Fruit fly (Drosophila melanogaster) whole organism, embryonic: ENCODE measurements around the gene CG7970.

Source experiments
- B-H1 ChIP-seq: fragments of 200-800 bp; sonication (Bioruptor generic); IDR thresholded peaks from 3 replicates; pipeline ENCODE4 v1.3.6; 2022; ENCODE audit warnings: missing biosample characterization, missing genetic modification characterization
- CG11696 ChIP-seq: fragments of 200-800 bp; sonication (Bioruptor generic); IDR thresholded peaks from 2 replicates; pipeline ENCODE4 v1.3.6; 2022; ENCODE audit warnings: missing biosample characterization, missing genetic modification characterization
- CG12219 ChIP-seq: fragments of 200-800 bp; sonication (Bioruptor generic); optimal IDR thresholded peaks from 3 replicates; lab custom pipeline; 2018; ENCODE audit warnings: missing biosample characterization, mild to moderate bottlenecking, missing genetic modification characterization
- CG17361 ChIP-seq: fragments of 200-800 bp; sonication (Bioruptor generic); IDR thresholded peaks from 3 replicates; pipeline ENCODE4 v1.3.6; 2022; ENCODE audit warnings: missing biosample characterization, missing genetic modification characterization
- CG18764 ChIP-seq: fragments of 200-800 bp; sonication (Bioruptor generic); optimal IDR thresholded peaks from 3 replicates; lab custom pipeline; 2016; ENCODE audit warnings: missing biosample characterization, missing genetic modification characterization
- CG2889 ChIP-seq: fragments of 200-800 bp; sonication (Bioruptor generic); IDR thresholded peaks from 3 replicates; pipeline ENCODE4 v1.3.6; 2022; ENCODE audit warnings: missing biosample characterization, missing genetic modification characterization
- CG30403 ChIP-seq: fragments of 200-800 bp; sonication (Bioruptor generic); optimal IDR thresholded peaks from 3 replicates; lab custom pipeline; 2016; ENCODE audit warnings: missing biosample characterization, missing genetic modification characterization
- CG32772 ChIP-seq: fragments of 200-800 bp; sonication (Bioruptor generic); IDR thresholded peaks from 2 replicates; pipeline ENCODE4 v1.3.6; 2022; ENCODE audit warnings: missing biosample characterization, missing genetic modification characterization
- CG33557 ChIP-seq: fragments of 200-800 bp; sonication (Bioruptor generic); optimal IDR thresholded peaks from 2 replicates; lab custom pipeline; 2019; ENCODE audit warnings: missing biosample characterization, mild to moderate bottlenecking, missing genetic modification characterization, moderate library complexity
- CG34422 ChIP-seq: fragments of 200-800 bp; sonication (Bioruptor generic); IDR thresholded peaks from 3 replicates; pipeline ENCODE4 v1.3.6; 2022; ENCODE audit warnings: missing biosample characterization, missing genetic modification characterization
- CG3995 ChIP-seq: fragments of 200-800 bp; sonication (Bioruptor generic); optimal IDR thresholded peaks from 3 replicates; lab custom pipeline; 2016; ENCODE audit warnings: missing biosample characterization, missing genetic modification characterization
- CG4707 ChIP-seq: fragments of 200-800 bp; sonication (Bioruptor generic); optimal IDR thresholded peaks from 2 replicates; lab custom pipeline; 2018; ENCODE audit warnings: missing biosample characterization, mild to moderate bottlenecking, missing genetic modification characterization, moderate library complexity
- CG5245 ChIP-seq: fragments of 200-800 bp; sonication (Bioruptor generic); optimal IDR thresholded peaks from 3 replicates; lab custom pipeline; 2016; ENCODE audit warnings: missing biosample characterization, missing genetic modification characterization
- CG6254 ChIP-seq: fragments of 200-800 bp; sonication (Bioruptor generic); optimal IDR thresholded peaks from 3 replicates; lab custom pipeline; 2017; ENCODE audit warnings: mild to moderate bottlenecking, missing biosample characterization, missing genetic modification reagents, missing genetic modification characterization
- CG7963 ChIP-seq: fragments of 200-800 bp; sonication (Bioruptor generic); IDR thresholded peaks from 3 replicates; pipeline ENCODE4 v1.3.6; 2022; ENCODE audit warnings: missing biosample characterization, missing genetic modification characterization; ENCODE audit not compliant: partially characterized antibody
- CG8359 ChIP-seq: fragments of 200-800 bp; sonication (Bioruptor generic); optimal IDR thresholded peaks from 2 replicates; lab custom pipeline; 2017; ENCODE audit warnings: missing biosample characterization, mild to moderate bottlenecking, missing genetic modification characterization, borderline replicate concordance
- CG8388 ChIP-seq: fragments of 200-800 bp; sonication (Bioruptor generic); optimal IDR thresholded peaks from 2 replicates; lab custom pipeline; 2019; ENCODE audit warnings: missing biosample characterization, mild to moderate bottlenecking, missing genetic modification characterization, moderate library complexity
- CG8765 ChIP-seq: fragments of 200-800 bp; sonication (Bioruptor generic); IDR thresholded peaks from 2 replicates; pipeline ENCODE4 v1.3.6; 2022; ENCODE audit warnings: missing biosample characterization, missing genetic modification characterization
- Camta ChIP-seq: fragments of 200-800 bp; sonication (Bioruptor generic); optimal IDR thresholded peaks from 2 replicates; lab custom pipeline; 2016; ENCODE audit warnings: missing biosample characterization, missing genetic modification characterization
- CkIIα-i1 ChIP-seq: fragments of 200-800 bp; sonication (Bioruptor generic); IDR thresholded peaks from 2 replicates; pipeline ENCODE4 v1.3.6; 2022; ENCODE audit warnings: missing biosample characterization, missing genetic modification characterization
- CoRest ChIP-seq: fragments of 200-800 bp; sonication (Bioruptor generic); optimal IDR thresholded peaks from 3 replicates; lab custom pipeline; 2018; ENCODE audit warnings: missing biosample characterization, mild to moderate bottlenecking, missing genetic modification characterization, moderate library complexity
- Dbx ChIP-seq: fragments of 200-800 bp; sonication (Bioruptor generic); IDR thresholded peaks from 3 replicates; pipeline ENCODE4 v1.3.6; 2022; ENCODE audit warnings: missing biosample characterization, missing genetic modification characterization
- Deaf1 ChIP-seq: fragments of 200-800 bp; optimal IDR thresholded peaks from 3 replicates; lab custom pipeline; 2019; ENCODE audit warnings: missing biosample characterization, mild to moderate bottlenecking, missing genetic modification characterization, moderate library complexity
- Dp ChIP-seq: fragments of 200-800 bp; sonication (Bioruptor generic); optimal IDR thresholded peaks from 2 replicates; lab custom pipeline; 2018; ENCODE audit warnings: missing biosample characterization, mild to moderate bottlenecking, missing genetic modification characterization, moderate library complexity
- E2f1 ChIP-seq: fragments of 200-800 bp; sonication (Bioruptor generic); IDR thresholded peaks from 2 replicates; pipeline ENCODE4 v1.3.6; 2022; ENCODE audit warnings: missing biosample characterization, missing genetic modification characterization
- Elba2 ChIP-seq: fragments of 200-800 bp; sonication (Bioruptor generic); optimal IDR thresholded peaks from 3 replicates; lab custom pipeline; 2016; ENCODE audit warnings: missing biosample characterization, missing genetic modification characterization
- HLH3B ChIP-seq: fragments of 200-800 bp; sonication (Bioruptor generic); IDR thresholded peaks from 2 replicates; pipeline ENCODE4 v1.3.6; 2022; ENCODE audit warnings: missing biosample characterization, missing genetic modification characterization
- HLH54F ChIP-seq: fragments of 200-800 bp; sonication (Bioruptor generic); optimal IDR thresholded peaks from 3 replicates; lab custom pipeline; 2016; ENCODE audit warnings: missing biosample characterization, missing genetic modification characterization
- Hr39 ChIP-seq: fragments of >200 bp; optimal IDR thresholded peaks from 2 replicates; lab custom pipeline; 2017
- Hr78 ChIP-seq, 2 experiments: fragments of 200-800 bp in 1 of 2; fragments of >200 bp in 1 of 2; sonication (Bioruptor generic) in 1 of 2; optimal IDR thresholded peaks; 2 replicates each; lab custom pipeline; 2017 to 2019; ENCODE audit warnings: missing biosample characterization in 2 of 2, missing genetic modification characterization in 2 of 2, mild to moderate bottlenecking in 1 of 2, moderate library complexity in 1 of 2
- Oli ChIP-seq: fragments of 200-800 bp; sonication (Bioruptor generic); optimal IDR thresholded peaks from 2 replicates; lab custom pipeline; 2018; ENCODE audit warnings: missing biosample characterization, mild to moderate bottlenecking, missing genetic modification characterization, moderate library complexity
- Rfx ChIP-seq: fragments of 200-800 bp; sonication (Bioruptor generic); IDR thresholded peaks from 2 replicates; pipeline ENCODE4 v1.3.6; 2022; ENCODE audit warnings: missing biosample characterization, missing genetic modification characterization
- Sox100B ChIP-seq: fragments of 200-800 bp; sonication (Bioruptor generic); optimal IDR thresholded peaks from 3 replicates; lab custom pipeline; 2018; ENCODE audit warnings: missing biosample characterization, mild to moderate bottlenecking, missing genetic modification characterization
- abd-A ChIP-seq: fragments of 200-800 bp; sonication (Bioruptor generic); optimal IDR thresholded peaks from 3 replicates; lab custom pipeline; 2019; ENCODE audit warnings: missing biosample characterization, mild to moderate bottlenecking, missing genetic modification characterization, moderate library complexity
- crol ChIP-seq: fragments of 200-800 bp; sonication (Bioruptor generic); IDR thresholded peaks from 2 replicates; pipeline ENCODE4 v1.3.6; 2022; ENCODE audit warnings: missing biosample characterization, missing genetic modification characterization
- crp ChIP-seq, 2 experiments: fragments of 200-800 bp; sonication (Bioruptor generic); optimal IDR thresholded peaks; 2 replicates in 1 of 2; 3 replicates in 1 of 2; lab custom pipeline; 2017; ENCODE audit warnings: missing biosample characterization in 2 of 2, missing genetic modification characterization in 2 of 2, mild to moderate bottlenecking in 1 of 2, moderate library complexity in 1 of 2
- cwo ChIP-seq: fragments of 200-800 bp; sonication (Bioruptor generic); optimal IDR thresholded peaks from 3 replicates; lab custom pipeline; 2017; ENCODE audit warnings: missing biosample characterization, missing genetic modification characterization, mild to moderate bottlenecking, moderate library complexity, missing genetic modification reagents
- dpn ChIP-seq, 2 experiments: fragments of 200-800 bp; sonication (Bioruptor generic); optimal IDR thresholded peaks; 3 replicates each; lab custom pipeline; 2016; ENCODE audit warnings: missing biosample characterization in 2 of 2, missing genetic modification characterization in 2 of 2
- hb ChIP-seq: fragments of 200-800 bp; sonication (Bioruptor generic); IDR thresholded peaks from 3 replicates; pipeline ENCODE4 v1.3.6; 2022; ENCODE audit warnings: missing biosample characterization, missing genetic modification characterization; ENCODE audit not compliant: partially characterized antibody
- hbn ChIP-seq: fragments of 200-800 bp; sonication (Bioruptor generic); IDR thresholded peaks from 2 replicates; pipeline ENCODE4 v1.3.6; 2022; ENCODE audit warnings: missing biosample characterization, missing genetic modification characterization; ENCODE audit not compliant: partially characterized antibody
- jing ChIP-seq: fragments of 200-800 bp; sonication (Bioruptor generic); optimal IDR thresholded peaks from 2 replicates; lab custom pipeline; 2018; ENCODE audit warnings: missing biosample characterization, mild to moderate bottlenecking, missing genetic modification characterization
- klu ChIP-seq: fragments of 200-800 bp; sonication (Bioruptor generic); IDR thresholded peaks from 2 replicates; pipeline ENCODE4 v1.3.6; 2022; ENCODE audit warnings: missing biosample characterization, missing genetic modification characterization
- kni ChIP-seq: fragments of 200-800 bp; sonication (Bioruptor generic); optimal IDR thresholded peaks from 3 replicates; lab custom pipeline; 2017; ENCODE audit warnings: mild to moderate bottlenecking, missing biosample characterization, missing genetic modification reagents, missing genetic modification characterization
- prd ChIP-seq, 3 experiments: fragments of >200 bp in 2 of 3; fragments of 200-800 bp in 1 of 3; sonication (Bioruptor generic) in 1 of 3; optimal IDR thresholded peaks in 2 of 3; IDR thresholded peaks in 1 of 3; 2 replicates in 2 of 3; 3 replicates in 1 of 3; pipeline versions ENCODE4 v1.3.6 to Lab custom; 2017 to 2022; ENCODE audit warnings: missing biosample characterization in 1 of 3, missing genetic modification characterization in 1 of 3
- repo ChIP-seq: fragments of 200-800 bp; sonication (Bioruptor generic); optimal IDR thresholded peaks from 2 replicates; lab custom pipeline; 2016; ENCODE audit warnings: missing biosample characterization, missing genetic modification characterization
- schlank ChIP-seq: fragments of 200-800 bp; sonication (Bioruptor generic); optimal IDR thresholded peaks from 2 replicates; lab custom pipeline; 2018; ENCODE audit warnings: missing biosample characterization, mild to moderate bottlenecking, missing genetic modification characterization
- tap ChIP-seq: fragments of 200-800 bp; optimal IDR thresholded peaks from 3 replicates; lab custom pipeline; 2019; ENCODE audit warnings: missing biosample characterization, mild to moderate bottlenecking, missing genetic modification characterization, moderate library complexity
- tin ChIP-seq: fragments of 200-800 bp; sonication (Bioruptor generic); optimal IDR thresholded peaks from 3 replicates; lab custom pipeline; 2016; ENCODE audit warnings: missing biosample characterization, missing genetic modification characterization
- zfh1 ChIP-seq: fragments of 200-800 bp; sonication (Bioruptor generic); IDR thresholded peaks from 3 replicates; pipeline ENCODE4 v1.3.6; 2022; ENCODE audit warnings: missing biosample characterization, missing genetic modification characterization

The CG7970 gene

DNA sequence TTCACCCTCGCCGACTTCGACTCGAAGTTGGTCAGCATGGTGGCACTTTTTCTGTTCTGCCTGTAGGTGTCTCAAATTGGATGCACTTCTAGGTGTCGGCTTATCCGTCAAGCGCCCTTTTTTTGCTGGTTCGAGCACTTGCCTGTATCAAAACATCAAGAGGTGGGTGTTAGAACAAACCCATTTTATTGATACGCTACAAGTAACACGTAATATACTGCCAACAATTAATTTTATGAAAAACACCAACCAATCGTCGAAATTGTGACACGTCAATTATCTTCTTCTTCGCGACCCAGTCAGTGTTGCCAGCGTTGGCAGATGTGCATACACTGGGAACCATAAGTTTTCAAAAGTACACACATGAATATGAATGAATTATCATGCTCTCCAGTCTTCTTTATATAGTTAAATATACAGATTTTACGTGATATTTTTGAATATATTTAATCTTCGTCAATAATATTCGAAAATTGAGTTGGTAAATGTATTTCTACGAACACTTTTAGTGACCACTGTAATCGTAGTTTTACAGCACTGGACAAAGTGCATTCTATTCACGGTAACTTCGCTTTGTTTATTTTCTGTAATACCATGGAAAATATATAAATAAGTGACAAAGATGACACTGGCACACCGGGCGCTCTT is 7.5 kb upstream of the CG7970 start, which contains the start of the genes alphaCOP and CG13919 (continued):
- peak in 1 of 2 experiments; percentile 93 for TF ChIP-seq Hr78 (GFP tag; optimal IDR thresholded peaks at IDR 0.05; lab: Kevin White, UChicago)
- TF ChIP-seq abd-A (tag; lab: Kevin White, UChicago): no peak
- TF ChIP-seq E2f1 (GFP tag; lab: Robert Waterston, UW): peak; percentile 96
- TF ChIP-seq hb (GFP tag; lab: Robert Waterston, UW): no peak
- peak; percentile 98 for TF ChIP-seq CG2889
- TF ChIP-seq CG6254 (GFP tag; lab: Kevin White, UChicago): peak; percentile 88
- TF ChIP-seq jing (GFP tag; lab: Kevin White, UChicago): peak; percentile 90
- peak; percentile 93 for TF ChIP-seq Camta
- TF ChIP-seq Oli (tag; lab: Kevin White, UChicago): peak; percentile 97
- TF ChIP-seq cwo (GFP tag; lab: Kevin White, UChicago): peak; percentile 88
- TF ChIP-seq CG8359: peak; percentile 79
- 0 out of 2 replicates have a peak, but pooled peaks have one; percentile 18 for TF ChIP-seq hbn (GFP tag; lab: Robert Waterston, UW)
- peak; percentile 93 for TF ChIP-seq HLH54F (GFP tag; lab: Kevin White, UChicago)
- TF ChIP-seq schlank: peak; percentile 88
- peak; percentile 92 for TF ChIP-seq tap (tag; lab: Kevin White, UChicago)
- TF ChIP-seq Dp: peak; percentile 50
- peak; percentile 95 for TF ChIP-seq HLH3B (GFP tag; lab: Robert Waterston, UW)
- TF ChIP-seq CG7963 (GFP tag; lab: Robert Waterston, UW): no peak
- TF ChIP-seq CG4707: peak; percentile 92
- TF ChIP-seq Hr39 (lab: Kevin White, UChicago): peak; percentile 23
- peak; percentile 95 for TF ChIP-seq CG33557
- TF ChIP-seq CG32772 (GFP tag; lab: Robert Waterston, UW): peak; percentile 96
- TF ChIP-seq CG8388: peak; percentile 100
- peak; percentile 93 for TF ChIP-seq tin (GFP tag; lab: Kevin White, UChicago)
- TF ChIP-seq zfh1 (GFP tag; lab: Robert Waterston, UW): peak; percentile 97
- TF ChIP-seq CG3995 (GFP tag; lab: Kevin White, UChicago): peak; percentile 83
- TF ChIP-seq CG12219: peak; percentile 91
- peak; percentile 99 for TF ChIP-seq CG34422 (GFP tag; lab: Robert Waterston, UW)
- peak; percentile 94 for TF ChIP-seq CG8765 (GFP tag; lab: Robert Waterston, UW)
- peak; percentile 67 for TF ChIP-seq kni (GFP tag; lab: Kevin White, UChicago)
- peak; percentile 88 for TF ChIP-seq CG18764 (GFP tag; lab: Kevin White, UChicago)
- TF ChIP-seq CG17361: peak; percentile 98
- no peak for TF ChIP-seq prd (optimal IDR thresholded peaks at IDR 0.05; lab: Kevin White, UChicago)
- peak; percentile 98 for TF ChIP-seq prd (GFP tag; IDR thresholded peaks at IDR 0.05; lab: Robert Waterston, UW)
- peak; percentile 93 for TF ChIP-seq Dbx (GFP tag; lab: Robert Waterston, UW)
- peak; percentile 98 for TF ChIP-seq Rfx (GFP tag; lab: Robert Waterston, UW)
- TF ChIP-seq Elba2: peak; percentile 87
- TF ChIP-seq CG11696 (GFP tag; lab: Robert Waterston, UW): peak; percentile 88
- TF ChIP-seq CG30403: peak; percentile 98
- peak; percentile 98 for TF ChIP-seq CoRest (tag; lab: Kevin White, UChicago)
- TF ChIP-seq CG5245 (GFP tag; lab: Kevin White, UChicago): peak; percentile 91
- peak in 1 of 2 experiments; percentile 77 for TF ChIP-seq crp (GFP tag; optimal IDR thresholded peaks at IDR 0.05; lab: Kevin White, UChicago)
- peak; percentile 65 for TF ChIP-seq crol (GFP tag; lab: Robert Waterston, UW)
- peak; percentile 89 for TF ChIP-seq repo (GFP tag; lab: Kevin White, UChicago)
- peak; percentile 78 for TF ChIP-seq CkIIα-i1 (GFP tag; lab: Robert Waterston, UW)
- TF ChIP-seq B-H1 (GFP tag; lab: Robert Waterston, UW): peak; percentile 97
- peak; percentile 77 for TF ChIP-seq Deaf1
- no peak for TF ChIP-seq Sox100B (GFP tag; lab: Kevin White, UChicago)
- TF ChIP-seq klu: peak; percentile 89
- TF ChIP-seq dpn (GFP tag; optimal IDR thresholded peaks at IDR 0.05; lab: Kevin White, UChicago): peak; percentile 95 to 98
